Fruit fly (Drosophila melanogaster): ENCODE measurements around the gene Atg16.

Gene Atg16

DNA sequence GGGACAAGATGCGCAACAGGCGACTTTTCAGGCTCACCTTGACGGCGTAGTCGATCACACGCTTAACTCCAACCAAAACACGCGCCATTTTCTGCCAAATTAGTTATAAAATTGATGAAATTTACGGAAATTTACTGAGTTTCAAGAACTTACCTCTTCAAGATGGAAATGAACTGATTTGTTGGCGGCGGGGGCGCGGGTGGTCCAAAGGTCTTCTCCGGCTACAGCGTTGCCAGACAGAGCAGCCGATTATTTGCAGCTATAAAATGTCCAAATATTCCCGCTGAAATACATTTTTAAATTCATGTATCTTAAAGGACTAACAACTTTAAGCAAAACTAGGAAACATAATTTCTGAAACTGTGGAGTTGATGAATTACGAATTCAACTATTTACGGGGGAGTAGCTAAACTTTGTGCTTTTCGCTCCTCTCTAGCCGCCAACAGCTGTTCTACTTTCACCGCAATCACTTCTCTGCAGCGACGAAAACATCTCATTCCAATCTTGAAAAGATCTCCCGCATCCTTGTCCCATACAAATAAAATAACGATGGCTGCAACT, 32.1 kb downstream of the Atg16 start, which contains the start of the genes Etfb and CG7789 (continued):
- TF ChIP-seq Dref (GFP tag; IDR thresholded peaks at IDR 0.05) (peak; percentile 50), CG8924 (tag; optimal IDR thresholded peaks at IDR 0.05) (peak; percentile 36), NC2β (GFP tag; optimal IDR thresholded peaks at IDR 0.05) (peak; percentile 80), BEAF-32 (GFP tag; optimal IDR thresholded peaks at IDR 0.05) (peak; percentile 92), CG3995 (GFP tag; optimal IDR thresholded peaks at IDR 0.05) (peak; percentile 61), sob (GFP tag; IDR thresholded peaks at IDR 0.05) (peak; percentile 87), CG8089 (GFP tag; optimal IDR thresholded peaks at IDR 0.05) (peak; percentile 55), CG8290 (GFP tag; optimal IDR thresholded peaks at IDR 0.05) (no peak), CG8290 (tag; optimal IDR thresholded peaks at IDR 0.05) (peak in 1 of 2 experiments; percentile 4), gcm2 (GFP tag; optimal IDR thresholded peaks at IDR 0.05) (peak; percentile 61), Hmx (GFP tag; optimal IDR thresholded peaks at IDR 0.05) (no peak), CG14965 (GFP tag; optimal IDR thresholded peaks at IDR 0.05; ENCODE audit: borderline replicate concordance) (no peak), tx (GFP tag; optimal IDR thresholded peaks at IDR 0.05) (peak; percentile 75), tup (GFP tag; optimal IDR thresholded peaks at IDR 0.05) (peak; percentile 6), eve (GFP tag; optimal IDR thresholded peaks at IDR 0.05) (no peak), Dek (tag; optimal IDR thresholded peaks at IDR 0.05) (peak; percentile 79), CG12769 (tag; optimal IDR thresholded peaks at IDR 0.05) (no peak), CG16779 (GFP tag; IDR thresholded peaks at IDR 0.05) (peak; percentile 56; the same call in 1 of the 2 replicates), Hsf (GFP tag; optimal IDR thresholded peaks at IDR 0.05) (peak; percentile 83), Gug (GFP tag; IDR thresholded peaks at IDR 0.05) (peak; percentile 77), Ets65A (GFP tag) (peak; percentile 95), CG12391 (tag; optimal IDR thresholded peaks at IDR 0.05) (peak; percentile 84), disco-r (GFP tag; optimal IDR thresholded peaks at IDR 0.05) (peak; percentile 44), CG10543 (GFP tag; optimal IDR thresholded peaks at IDR 0.05) (peak; percentile 68), Max (GFP tag; optimal IDR thresholded peaks at IDR 0.05) (peak; percentile 29), CG7839 (tag; optimal IDR thresholded peaks at IDR 0.05) (no peak), emc (GFP tag; optimal IDR thresholded peaks at IDR 0.05) (peak; percentile 12), CG3065 (GFP tag; optimal IDR thresholded peaks at IDR 0.05) (no peak), CG4282 (GFP tag; optimal IDR thresholded peaks at IDR 0.05) (peak; percentile 58), CG30020 (tag; optimal IDR thresholded peaks at IDR 0.05) (peak; percentile 32), B-H2 (GFP tag; optimal IDR thresholded peaks at IDR 0.05) (no peak), CG34224 (GFP tag; IDR thresholded peaks at IDR 0.05; ENCODE audit: partially characterized antibody) (peak; percentile 87), ham (GFP tag; IDR thresholded peaks at IDR 0.05) (peak; percentile 53; the same call in 1 of the 2 replicates), CG15479 (GFP tag; optimal IDR thresholded peaks at IDR 0.05) (no peak), Ptx1 (GFP tag; IDR thresholded peaks at IDR 0.05) (peak; percentile 78), ara (GFP tag; IDR thresholded peaks at IDR 0.05) (peak; percentile 51; the same call in 1 of the 2 replicates), dm (GFP tag; optimal IDR thresholded peaks at IDR 0.05) (peak; percentile 72), Camta (GFP tag; optimal IDR thresholded peaks at IDR 0.05) (peak; percentile 62), CG11723 (GFP tag; optimal IDR thresholded peaks at IDR 0.05) (no peak), Hmr (GFP tag; optimal IDR thresholded peaks at IDR 0.05) (no peak), CG14667 (GFP tag; IDR thresholded peaks at IDR 0.05) (peak; percentile 36), seq (GFP tag; IDR thresholded peaks at IDR 0.05) (peak; percentile 50), CG2120 (GFP tag; optimal IDR thresholded peaks at IDR 0.05) (peak; percentile 92), gt (GFP tag; IDR thresholded peaks at IDR 0.05) (no peak), ase (GFP tag; IDR thresholded peaks at IDR 0.05) (peak; percentile 76; the same call in 2 of the 3 replicates), odd (GFP tag; optimal IDR thresholded peaks at IDR 0.05) (no peak), Usf (GFP tag; optimal IDR thresholded peaks at IDR 0.05) (peak; percentile 32), ssp (GFP tag; IDR thresholded peaks at IDR 0.05) (peak; percentile 58), E2f2 (GFP tag; IDR thresholded peaks at IDR 0.05) (peak; percentile 70), Nf-YC (tag; optimal IDR thresholded peaks at IDR 0.05) (peak; percentile 74), mld (GFP tag; IDR thresholded peaks at IDR 0.05; ENCODE audit: partially characterized antibody) (no peak)

All from whole organism, embryonic.